Fruit fly (Drosophila melanogaster) whole organism, prepupa: Measurements from ENCODE around the gene CG4607.

Experiments used
- CG10631 ChIP-seq: fragments of 200-800 bp; sonication (Bioruptor generic); optimal IDR thresholded peaks from 2 replicates; lab custom pipeline; 2016; ENCODE audit warnings: missing biosample characterization, missing genetic modification characterization
- CG10669 ChIP-seq: fragments of 200-800 bp; sonication (Bioruptor generic); optimal IDR thresholded peaks from 3 replicates; lab custom pipeline; 2018; ENCODE audit warnings: missing biosample characterization, mild to moderate bottlenecking, missing genetic modification characterization, moderate library complexity
- CG3032 ChIP-seq: fragments of 200-800 bp; optimal IDR thresholded peaks from 2 replicates; lab custom pipeline; 2019; ENCODE audit warnings: missing biosample characterization, mild to moderate bottlenecking, missing genetic modification characterization, moderate library complexity
- CG32006 ChIP-seq: fragments of 200-800 bp; sonication (Bioruptor generic); optimal IDR thresholded peaks from 3 replicates; lab custom pipeline; 2017; ENCODE audit warnings: missing biosample characterization, mild to moderate bottlenecking, missing genetic modification characterization
- CG34406 ChIP-seq: fragments of 200-800 bp; sonication (Bioruptor generic); optimal IDR thresholded peaks from 3 replicates; lab custom pipeline; 2016; ENCODE audit warnings: missing biosample characterization, missing genetic modification characterization
- CG6808 ChIP-seq: fragments of 200-800 bp; sonication (Bioruptor generic); optimal IDR thresholded peaks from 3 replicates; lab custom pipeline; 2017; ENCODE audit warnings: missing biosample characterization, missing genetic modification characterization, mild to moderate bottlenecking, moderate library complexity, missing genetic modification reagents
- Eip75B ChIP-seq: fragments of 200-800 bp; sonication (Bioruptor generic); optimal IDR thresholded peaks from 3 replicates; lab custom pipeline; 2016; ENCODE audit warnings: missing biosample characterization, missing genetic modification characterization
- Eip78C ChIP-seq: fragments of 200-800 bp; sonication (Bioruptor generic); peaks from one replicate; lab custom pipeline; 2016; ENCODE audit warnings: missing biosample characterization, missing genetic modification characterization
- Ets96B ChIP-seq: fragments of 200-800 bp; optimal IDR thresholded peaks from 2 replicates; lab custom pipeline; 2019; ENCODE audit warnings: missing biosample characterization, mild to moderate bottlenecking, missing genetic modification characterization, moderate library complexity
- Hr39 ChIP-seq: fragments of 200-800 bp; sonication (Bioruptor generic); optimal IDR thresholded peaks from 2 replicates; lab custom pipeline; 2016; ENCODE audit warnings: missing biosample characterization, missing genetic modification characterization
- Smox ChIP-seq: fragments of 200-800 bp; sonication (Bioruptor generic); optimal IDR thresholded peaks from 3 replicates; lab custom pipeline; 2016; ENCODE audit warnings: missing biosample characterization, missing genetic modification characterization
- Sox102F ChIP-seq: fragments of 200-800 bp; sonication (Bioruptor generic); optimal IDR thresholded peaks from 2 replicates; lab custom pipeline; 2016; ENCODE audit warnings: missing biosample characterization, mild to moderate bottlenecking, missing genetic modification characterization
- cyc ChIP-seq: fragments of 200-800 bp; sonication (Bioruptor generic); optimal IDR thresholded peaks from 3 replicates; lab custom pipeline; 2016; ENCODE audit warnings: missing biosample characterization, missing genetic modification characterization
- esn ChIP-seq: fragments of 200-800 bp; sonication (Bioruptor generic); optimal IDR thresholded peaks from 2 replicates; lab custom pipeline; 2016; ENCODE audit warnings: missing biosample characterization, mild to moderate bottlenecking, missing genetic modification characterization, moderate library complexity
- fd85E ChIP-seq: fragments of 200-800 bp; sonication (Bioruptor generic); optimal IDR thresholded peaks from 3 replicates; lab custom pipeline; 2016; ENCODE audit warnings: missing biosample characterization, missing genetic modification characterization
- pdm3 ChIP-seq: fragments of 200-800 bp; sonication (Bioruptor generic); optimal IDR thresholded peaks from 3 replicates; lab custom pipeline; 2016; ENCODE audit warnings: missing biosample characterization, missing genetic modification characterization
- salr ChIP-seq, 2 experiments: fragments of 200-800 bp; sonication (Bioruptor generic); optimal IDR thresholded peaks; 3 replicates each; lab custom pipeline; 2016 to 2018; ENCODE audit warnings: missing biosample characterization in 2 of 2, missing genetic modification characterization in 2 of 2, mild to moderate bottlenecking in 1 of 2
- spab ChIP-seq: fragments of 200-800 bp; sonication (Bioruptor generic); optimal IDR thresholded peaks from 2 replicates; lab custom pipeline; 2017; ENCODE audit warnings: missing biosample characterization, mild to moderate bottlenecking, missing genetic modification characterization, missing genetic modification reagents
- ss ChIP-seq, 2 experiments: fragments of 200-800 bp; sonication (Bioruptor generic); optimal IDR thresholded peaks; 2 replicates in 1 of 2; 3 replicates in 1 of 2; lab custom pipeline; 2017 to 2018; ENCODE audit warnings: mild to moderate bottlenecking in 2 of 2, missing biosample characterization in 2 of 2, missing genetic modification characterization in 2 of 2, moderate library complexity in 1 of 2
- svp ChIP-seq: fragments of 200-800 bp; sonication (Bioruptor generic); peaks from one replicate; lab custom pipeline; 2016; ENCODE audit warnings: missing biosample characterization, missing genetic modification characterization

Gene CG4607

DNA sequence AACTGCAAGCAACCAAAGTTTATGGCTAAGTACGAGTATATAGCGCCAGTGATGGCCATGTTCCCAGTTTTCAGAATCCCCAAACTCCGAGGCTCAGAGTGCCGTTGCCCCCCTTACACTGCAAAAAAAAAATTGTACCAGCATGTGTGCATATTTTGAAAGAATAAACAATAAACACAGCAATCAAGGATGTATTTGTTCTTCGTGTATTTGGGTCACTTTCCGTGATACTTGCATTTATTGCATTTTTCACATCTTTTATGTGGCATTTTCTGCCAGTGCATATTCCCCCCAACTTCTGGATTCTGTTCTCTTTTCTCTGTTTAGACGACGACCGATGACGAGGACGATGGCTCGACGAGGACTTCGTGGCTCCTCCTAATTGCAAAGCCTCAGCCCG is 51.0 kb downstream of the CG4607 start:
- TF ChIP-seq Ets96B (tag; lab: Kevin White, UChicago) (peak; percentile 7), CG6808 (GFP tag; lab: Kevin White, UChicago) (peak; percentile 15), Eip78C (GFP tag; lab: Kevin White, UChicago) (peak; percentile 50), fd85E (GFP tag; lab: Kevin White, UChicago) (no peak), svp (GFP tag; lab: Kevin White, UChicago) (peak; percentile 35), Hr39 (GFP tag; lab: Kevin White, UChicago) (peak; percentile 4), ss (GFP tag; optimal IDR thresholded peaks at IDR 0.05; lab: Kevin White, UChicago) (peak in 1 of 2 experiments; percentile 34), CG3032 (tag; lab: Kevin White, UChicago) (peak; percentile 39), Sox102F (GFP tag; lab: Kevin White, UChicago) (no peak), salr (GFP tag; optimal IDR thresholded peaks at IDR 0.05; lab: Kevin White, UChicago) (no peak), CG10669 (peak; percentile 33), CG10631 (peak; percentile 6), pdm3 (GFP tag; lab: Kevin White, UChicago) (peak; percentile 23), Eip75B (peak; percentile 21), CG34406 (GFP tag; lab: Kevin White, UChicago) (no peak), Smox (GFP tag; lab: Kevin White, UChicago) (peak; percentile 8), CG32006 (GFP tag; lab: Kevin White, UChicago) (peak; percentile 16), cyc (GFP tag; lab: Kevin White, UChicago) (no peak), spab (peak; percentile 7)

DNA sequence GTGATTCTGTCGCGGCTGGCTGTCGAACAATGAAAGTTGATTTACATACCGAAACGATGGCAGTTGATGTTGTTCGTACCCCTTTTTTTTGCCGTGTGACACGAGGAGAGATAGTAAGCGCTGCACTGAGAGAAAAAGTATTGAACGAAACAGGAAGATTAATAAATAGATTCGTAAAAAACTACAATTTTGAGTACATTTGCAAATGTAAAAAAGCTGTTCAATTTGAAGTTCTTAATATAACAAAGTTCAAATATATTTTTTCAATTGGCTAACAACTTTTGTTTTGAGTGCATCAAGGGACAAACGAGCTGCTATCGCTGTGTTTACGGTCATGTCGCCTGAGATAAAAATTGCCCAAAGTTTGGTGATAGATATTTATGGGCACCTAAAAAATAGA is 52.8 kb downstream of the CG4607 start:
- no peak for TF ChIP-seq esn (GFP tag; lab: Kevin White, UChicago)
- peak; percentile 35 for TF ChIP-seq Eip78C (GFP tag; lab: Kevin White, UChicago)
- TF ChIP-seq, all 60 proteins: peak for 1
